Worm (Caenorhabditis elegans) whole organism, young adult: ENCODE data around the gene C56C10.9.

Source experiments
- Y95B8A.8 ChIP-seq: fragments of 200-800 bp; sonication (Bioruptor generic); IDR thresholded peaks from 2 replicates; pipeline ENCODE4 v1.3.6; 2022; ENCODE audit warnings: missing genetic modification reagents, missing genetic modification characterization, missing compliant biosample characterization
- ama-1 ChIP-seq, 3 experiments: fragments of 150-350 bp in 1 of 3; sonication (generic microtip) in 2 of 3; optimal IDR thresholded peaks; 2 replicates each; lab custom pipeline; 2014 to 2018; ENCODE audit warnings: missing biosample characterization in 2 of 3, missing genetic modification characterization in 2 of 3, missing genetic modification reagents in 2 of 3
- madf-8 ChIP-seq: fragments of 200-800 bp; sonication (Bioruptor generic); conservative IDR thresholded peaks from 2 replicates; pipeline ENCODE4 v1.3.6; 2022; ENCODE audit warnings: missing genetic modification reagents, missing genetic modification characterization, missing compliant biosample characterization
- snpc-4 ChIP-seq, 5 experiments: fragments of 150-350 bp in 1 of 5; sonication (generic microtip) in 4 of 5; optimal IDR thresholded peaks; 2 replicates each; lab custom pipeline; 2014 to 2018; ENCODE audit warnings: missing genetic modification characterization in 5 of 5, missing biosample characterization in 3 of 5, antibody characterized with exemption in 2 of 5, mild to moderate bottlenecking in 2 of 5, missing compliant biosample characterization in 2 of 5, missing genotype in 2 of 5, moderate library complexity in 2 of 5, missing genetic modification reagents in 1 of 5

DNA sequence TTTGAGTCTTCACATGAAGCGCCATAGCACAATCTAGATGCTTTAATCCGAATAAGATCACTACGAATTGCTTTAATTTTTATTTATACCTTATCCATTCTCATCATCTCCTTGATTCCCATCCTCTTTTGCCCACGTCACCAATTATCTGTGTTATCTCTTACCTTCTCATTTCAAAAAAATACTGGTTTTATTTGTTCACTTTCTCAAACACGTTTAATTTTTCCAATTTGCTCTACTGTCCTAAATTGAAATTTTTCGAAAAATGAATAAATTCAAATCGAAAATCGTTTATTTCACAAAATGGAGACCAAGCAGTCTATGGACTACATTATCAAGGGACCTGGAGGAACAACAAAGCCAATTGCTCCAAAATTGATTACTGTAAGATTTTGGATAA lies 29.7 kb upstream of the C56C10.9 start, which contains the start of gene F54H5.3:
- TF ChIP-seq Y95B8A.8 (GFP tag; lab: Robert Waterston, UW) (no peak), madf-8 (GFP tag; lab: Robert Waterston, UW) (no peak), snpc-4 (GFP tag; optimal IDR thresholded peaks at IDR 0.05; lab: Kevin White, UChicago) (no peak), snpc-4 (tag; optimal IDR thresholded peaks at IDR 0.05; lab: Kevin White, UChicago) (no peak), ama-1 (optimal IDR thresholded peaks at IDR 0.05; lab: Kevin White, UChicago) (no peak), ama-1 (GFP tag; optimal IDR thresholded peaks at IDR 0.05; lab: Kevin White, UChicago) (no peak)
